Worm (Caenorhabditis elegans): ENCODE measurements around the gene nstp-6.

ce11 chrIV:3514467-3514866, 32.9 kb downstream of the nstp-6 start, which contains the start of gene tsg-101:
- TF ChIP-seq pha-4 (tag; optimal IDR thresholded peaks at IDR 0.05) (no peak), die-1 (tag; optimal IDR thresholded peaks at IDR 0.05) (no peak), snpc-1.1 (tag; optimal IDR thresholded peaks at IDR 0.05; ENCODE audit: insufficient read depth) (no peak), lir-1 (GFP tag; conservative IDR thresholded peaks at IDR 0.05) (no peak), let-526 (GFP tag; IDR thresholded peaks at IDR 0.05) (no peak), him-1 (tag; optimal IDR thresholded peaks at IDR 0.05) (no peak), hmg-1.2 (GFP tag; IDR thresholded peaks at IDR 0.05) (no peak)

Measured in whole organism, young adult.